Worm (Caenorhabditis elegans): ENCODE measurements around the gene dhs-6.

DNA sequence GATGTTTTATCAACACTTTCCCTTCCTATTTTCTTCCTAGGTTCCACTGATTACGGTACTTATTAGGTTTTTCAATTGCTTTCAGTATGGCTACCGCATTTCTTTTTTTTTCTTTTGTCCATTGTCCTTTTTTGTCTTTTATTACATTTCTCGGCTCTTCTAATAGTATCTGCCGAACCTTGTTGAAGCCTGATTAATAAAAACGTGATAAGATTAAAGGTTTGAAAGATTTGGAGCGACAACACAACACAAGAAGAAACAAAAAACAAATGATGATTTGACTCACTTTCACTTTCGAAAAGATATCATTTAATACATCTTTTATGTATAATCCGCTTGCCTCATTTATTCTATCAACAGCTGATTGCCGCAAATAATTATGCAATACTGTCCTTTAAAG is 45.9 kb upstream of the dhs-6 start, which contains the start of gene C25H3.15:
- TF ChIP-seq zip-5 (tag; optimal IDR thresholded peaks at IDR 0.05): no peak
- no peak for TF ChIP-seq pros-1 (tag; optimal IDR thresholded peaks at IDR 0.05)
- no peak for TF ChIP-seq F13H6.1 (tag; optimal IDR thresholded peaks at IDR 0.05)
- no peak for TF ChIP-seq elt-2 (tag; optimal IDR thresholded peaks at IDR 0.05)
- no peak for TF ChIP-seq unc-86 (tag; optimal IDR thresholded peaks at IDR 0.05)
- no peak for TF ChIP-seq unc-55 (GFP tag; optimal IDR thresholded peaks at IDR 0.05)
- no peak for TF ChIP-seq sox-2 (GFP tag; IDR thresholded peaks at IDR 0.05)
- TF ChIP-seq fkh-10 (GFP tag; optimal IDR thresholded peaks at IDR 0.05): no peak
- no peak for TF ChIP-seq mec-3 (tag; optimal IDR thresholded peaks at IDR 0.05; ENCODE audit: borderline replicate concordance)
- no peak for TF ChIP-seq ztf-16 (tag; optimal IDR thresholded peaks at IDR 0.05)

Measured in whole organism, late embryonic.